Worm (Caenorhabditis elegans): ENCODE measurements around the gene nas-3.
"Not testable (repeated sequence)": the region's sequence is repeated elsewhere in the genome, so short reads cannot be mapped to it uniquely, and the experiment has no call there.

DNA sequence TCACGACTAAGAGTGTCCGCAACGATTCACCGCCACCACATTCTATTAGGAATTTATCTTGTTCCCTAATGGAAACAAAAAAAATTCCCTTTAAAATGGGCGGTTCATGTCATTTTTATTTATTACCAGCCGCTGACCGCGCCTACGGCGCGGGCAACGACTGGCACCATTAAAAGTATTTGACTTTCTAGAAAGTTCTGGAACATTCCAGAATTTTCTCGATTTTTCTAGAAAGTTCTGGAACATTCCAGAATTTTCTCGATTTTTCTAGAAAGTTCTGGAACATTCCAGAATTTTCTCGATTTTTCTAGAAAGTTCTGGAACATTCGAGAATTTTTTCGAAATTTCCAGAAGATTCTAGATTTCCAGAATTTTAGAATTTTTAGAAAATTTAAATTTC is 39.3 kb upstream of the nas-3 start:
- not testable (repeated sequence) for TF ChIP-seq repo-1 (tag; optimal IDR thresholded peaks at IDR 0.05); him-1 (tag; optimal IDR thresholded peaks at IDR 0.05); ekl-4 (GFP tag; IDR thresholded peaks at IDR 0.05); hlh-26 (GFP tag; conservative IDR thresholded peaks at IDR 0.05); F10E7.11 (tag; optimal IDR thresholded peaks at IDR 0.05); lsy-27 (tag; optimal IDR thresholded peaks at IDR 0.05; ENCODE audit: borderline replicate concordance, insufficient read depth); dpl-1 (GFP tag; optimal IDR thresholded peaks at IDR 0.05); sptf-2 (GFP tag; optimal IDR thresholded peaks at IDR 0.05); snpc-4 (GFP tag; optimal IDR thresholded peaks at IDR 0.05); snpc-4 (tag; optimal IDR thresholded peaks at IDR 0.05); snpc-3.4 (tag; optimal IDR thresholded peaks at IDR 0.05); F23B12.7 (tag; optimal IDR thresholded peaks at IDR 0.05; ENCODE audit: insufficient read depth)

All from whole organism, young adult.